Fruit fly (Drosophila melanogaster) whole organism, embryonic: Measurements from ENCODE around the gene MED19.

Experiments used
- BtbVII ChIP-seq: fragments of 200-800 bp; sonication (Bioruptor generic); optimal IDR thresholded peaks from 3 replicates; lab custom pipeline; 2017; ENCODE audit warnings: missing biosample characterization, mild to moderate bottlenecking, missing genetic modification characterization
- CG15601 ChIP-seq: fragments of 200-800 bp; sonication (Bioruptor generic); optimal IDR thresholded peaks from 3 replicates; lab custom pipeline; 2019; ENCODE audit warnings: missing biosample characterization, mild to moderate bottlenecking, missing genetic modification characterization, moderate library complexity
- Dp ChIP-seq: fragments of 200-800 bp; sonication (Bioruptor generic); optimal IDR thresholded peaks from 2 replicates; lab custom pipeline; 2018; ENCODE audit warnings: missing biosample characterization, mild to moderate bottlenecking, missing genetic modification characterization, moderate library complexity
- GATAe ChIP-seq: fragments of 200-800 bp; sonication (Bioruptor generic); conservative IDR thresholded peaks from 2 replicates; pipeline ENCODE4 v1.3.6; 2022; ENCODE audit warnings: missing biosample characterization, missing genetic modification characterization
- MBD-R2 ChIP-seq: fragments of 200-800 bp; sonication (Bioruptor generic); IDR thresholded peaks from 2 replicates; pipeline ENCODE4 v1.3.6; 2022; ENCODE audit warnings: missing biosample characterization, missing genetic modification characterization
- Sox102F ChIP-seq: fragments of 200-800 bp; sonication (Bioruptor generic); optimal IDR thresholded peaks from 2 replicates; lab custom pipeline; 2018; ENCODE audit warnings: missing biosample characterization, mild to moderate bottlenecking, missing genetic modification characterization, moderate library complexity
- ab ChIP-seq: fragments of 200-800 bp; sonication (Bioruptor generic); optimal IDR thresholded peaks from 2 replicates; lab custom pipeline; 2016; ENCODE audit warnings: missing biosample characterization, missing genetic modification characterization
- al ChIP-seq: fragments of 200-800 bp; sonication (Bioruptor generic); IDR thresholded peaks from 2 replicates; pipeline ENCODE4 v1.3.6; 2022; ENCODE audit warnings: missing biosample characterization, missing genetic modification characterization
- pum ChIP-seq: fragments of 200-800 bp; sonication (Bioruptor generic); optimal IDR thresholded peaks from 2 replicates; lab custom pipeline; 2016; ENCODE audit warnings: missing biosample characterization, missing genetic modification characterization
- so ChIP-seq: fragments of 200-800 bp; sonication (Bioruptor generic); IDR thresholded peaks from 3 replicates; pipeline ENCODE4 v1.3.6; 2022; ENCODE audit warnings: missing biosample characterization, missing genetic modification characterization

DNA sequence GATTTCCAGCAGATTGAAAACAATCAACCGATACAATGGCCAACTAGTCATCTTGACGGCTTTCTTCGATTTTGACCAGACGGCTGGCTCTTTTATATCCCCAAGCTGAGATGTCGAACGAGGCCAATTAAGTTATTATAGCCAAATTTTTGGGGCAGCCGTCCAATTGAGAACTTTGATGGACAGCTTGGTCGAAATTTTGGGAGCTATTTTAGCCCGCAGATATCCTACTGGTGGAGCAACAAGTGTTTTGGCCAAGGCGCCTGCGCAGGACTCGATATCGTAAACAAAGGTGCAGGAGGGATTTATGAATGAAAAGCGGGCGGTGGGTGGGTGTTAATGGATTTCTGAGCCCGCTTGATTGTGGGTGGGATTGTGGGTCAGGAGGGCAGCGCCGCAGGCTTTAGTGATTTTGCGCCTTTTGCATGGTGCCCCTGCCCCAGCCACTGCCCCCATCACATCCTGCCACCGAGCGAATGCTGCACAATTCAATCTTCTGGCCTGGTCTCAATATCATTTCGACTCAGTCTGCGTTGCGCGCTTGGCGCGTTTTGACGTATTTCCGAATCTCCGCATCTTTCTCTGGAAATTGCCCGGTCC is 23.4 kb downstream of the MED19 start, which contains the start of the genes Ir75c and Grd:
- no peak for TF ChIP-seq CG15601 (tag; lab: Kevin White, UChicago)
- no peak for TF ChIP-seq al (GFP tag; lab: Robert Waterston, UW)
- TF ChIP-seq Sox102F (GFP tag; lab: Kevin White, UChicago): no peak
- no peak for TF ChIP-seq ab
- no peak for TF ChIP-seq BtbVII
- no peak for TF ChIP-seq MBD-R2
- TF ChIP-seq pum (GFP tag; lab: Kevin White, UChicago): no peak
- no peak for TF ChIP-seq so (GFP tag; lab: Robert Waterston, UW)
- no peak for TF ChIP-seq Dp
- TF ChIP-seq GATAe (GFP tag; lab: Robert Waterston, UW): no peak
